Fruit fly (Drosophila melanogaster): ENCODE results near the gene Argk2.

Gene Argk2

DNA sequence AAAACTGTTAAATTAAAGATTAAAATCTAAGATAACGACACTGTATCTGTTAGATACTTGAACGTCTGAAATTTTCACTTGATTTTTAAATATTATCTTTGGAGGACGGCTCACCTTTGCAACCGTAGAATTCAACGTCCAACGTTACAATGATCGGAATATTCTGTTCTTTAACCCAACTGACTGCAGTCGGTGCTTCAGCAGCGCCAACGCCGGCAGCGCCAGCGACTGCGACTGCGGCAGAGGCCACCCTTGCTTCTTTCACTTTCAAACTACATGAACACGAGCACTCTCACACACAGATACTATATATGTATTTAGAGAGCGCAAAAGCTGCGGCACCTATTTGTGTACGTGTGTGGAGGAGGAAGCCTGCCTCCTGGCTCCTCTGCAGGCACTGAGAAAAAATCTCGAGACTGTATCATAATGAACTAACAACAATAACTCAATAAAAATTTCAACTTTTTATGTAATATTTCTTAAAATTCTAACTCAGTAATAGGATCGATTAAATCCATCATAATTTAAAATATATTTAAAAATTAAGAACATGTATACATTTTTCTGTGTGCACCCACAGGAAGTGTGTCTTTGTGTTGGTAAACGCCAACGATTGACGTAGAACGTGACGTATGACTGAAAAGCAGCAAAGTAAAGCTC is 10.3 kb downstream of the Argk2 start (continued):
- peak; percentile 79 for TF ChIP-seq fd3F (GFP tag; optimal IDR thresholded peaks at IDR 0.05)
- peak; percentile 32 for TF ChIP-seq dm (GFP tag; optimal IDR thresholded peaks at IDR 0.05)
- TF ChIP-seq CG11398 (GFP tag; optimal IDR thresholded peaks at IDR 0.05) = peak; percentile 6
- TF ChIP-seq pum (GFP tag; optimal IDR thresholded peaks at IDR 0.05) = peak; percentile 38
- no peak for TF ChIP-seq h (optimal IDR thresholded peaks at IDR 0.05)
- TF ChIP-seq Hr51 (GFP tag; optimal IDR thresholded peaks at IDR 0.05) = peak; percentile 57 to 91
- peak; percentile 93 for TF ChIP-seq CG3281 (GFP tag; optimal IDR thresholded peaks at IDR 0.05)
- TF ChIP-seq btn (GFP tag; optimal IDR thresholded peaks at IDR 0.05) = no peak
- peak; percentile 51 for TF ChIP-seq CG8944 (GFP tag; optimal IDR thresholded peaks at IDR 0.05)
- peak; percentile 54; the same call in 1 of the 2 replicates for TF ChIP-seq ro (GFP tag; IDR thresholded peaks at IDR 0.05)
- TF ChIP-seq en (GFP tag; optimal IDR thresholded peaks at IDR 0.05) = no peak
- no peak for TF ChIP-seq CkIIα-i1 (GFP tag; IDR thresholded peaks at IDR 0.05)
- 0 out of 2 replicates have a peak, but pooled peaks have one; percentile 66 for TF ChIP-seq CG16779 (GFP tag; IDR thresholded peaks at IDR 0.05)
- TF ChIP-seq lola (GFP tag; optimal IDR thresholded peaks at IDR 0.05) = peak in 1 of 3 experiments; percentile 90
- TF ChIP-seq gcm2 (GFP tag; optimal IDR thresholded peaks at IDR 0.05) = peak; percentile 63
- peak; percentile 90 for TF ChIP-seq tgo (GFP tag; IDR thresholded peaks at IDR 0.05)
- peak; percentile 86 for TF ChIP-seq croc (GFP tag; conservative IDR thresholded peaks at IDR 0.05)
- peak; percentile 54 to 83 for TF ChIP-seq dpn (GFP tag; optimal IDR thresholded peaks at IDR 0.05)
- TF ChIP-seq CG2199 (GFP tag; IDR thresholded peaks at IDR 0.05) = no peak
- peak; percentile 69 for TF ChIP-seq chn (GFP tag; optimal IDR thresholded peaks at IDR 0.05)
- TF ChIP-seq E2f2 (GFP tag; IDR thresholded peaks at IDR 0.05) = peak; percentile 70
- peak; percentile 95 for TF ChIP-seq CG17361 (GFP tag; IDR thresholded peaks at IDR 0.05)
- peak; percentile 17 for TF ChIP-seq emc (GFP tag; optimal IDR thresholded peaks at IDR 0.05)
- peak; percentile 43 for TF ChIP-seq zfh2 (GFP tag; optimal IDR thresholded peaks at IDR 0.05)
- peak; percentile 39 for TF ChIP-seq CG15073 (GFP tag; optimal IDR thresholded peaks at IDR 0.05)
- TF ChIP-seq CG13123 (GFP tag; optimal IDR thresholded peaks at IDR 0.05) = peak; percentile 76
- peak; percentile 57; the same call in 1 of the 2 replicates for TF ChIP-seq gsb (GFP tag; IDR thresholded peaks at IDR 0.05)
- TF ChIP-seq CG8924 (tag; optimal IDR thresholded peaks at IDR 0.05) = peak; percentile 96
- no peak for TF ChIP-seq hkb (optimal IDR thresholded peaks at IDR 0.05)
- TF ChIP-seq hkb (GFP tag; IDR thresholded peaks at IDR 0.05) = peak; percentile 88
- peak; percentile 76 for TF ChIP-seq CG2202 (tag; optimal IDR thresholded peaks at IDR 0.05)
- TF ChIP-seq cg (GFP tag; optimal IDR thresholded peaks at IDR 0.05) = peak; percentile 80
- TF ChIP-seq Med (GFP tag) = peak; percentile 90
- peak; percentile 62 for TF ChIP-seq CG18011 (GFP tag; optimal IDR thresholded peaks at IDR 0.05)
- no peak for TF ChIP-seq sna (GFP tag; IDR thresholded peaks at IDR 0.05; ENCODE audit: partially characterized antibody)
- peak; percentile 96 for TF ChIP-seq CG31441 (GFP tag; IDR thresholded peaks at IDR 0.05)
- peak; percentile 11 for TF ChIP-seq her (GFP tag; optimal IDR thresholded peaks at IDR 0.05)
- TF ChIP-seq CG17385 (GFP tag; optimal IDR thresholded peaks at IDR 0.05) = peak; percentile 89
- TF ChIP-seq CG14667 (GFP tag; IDR thresholded peaks at IDR 0.05) = peak; percentile 87
- TF ChIP-seq Myb (GFP tag; optimal IDR thresholded peaks at IDR 0.05) = peak; percentile 24
- peak; percentile 94 to 95 for TF ChIP-seq bsh (GFP tag; optimal IDR thresholded peaks at IDR 0.05)
- TF ChIP-seq gro (GFP tag; optimal IDR thresholded peaks at IDR 0.05) = peak; percentile 59
- peak; percentile 84 for TF ChIP-seq stc (GFP tag; IDR thresholded peaks at IDR 0.05)
- TF ChIP-seq pho (GFP tag; optimal IDR thresholded peaks at IDR 0.05) = peak; percentile 67
- TF ChIP-seq Pdp1 (GFP tag; optimal IDR thresholded peaks at IDR 0.05) = peak; percentile 53 to 72
- peak; percentile 67 for TF ChIP-seq CG13624 (GFP tag; optimal IDR thresholded peaks at IDR 0.05)
- peak; percentile 85 for TF ChIP-seq tin (GFP tag; optimal IDR thresholded peaks at IDR 0.05)
- TF ChIP-seq dati (GFP tag; IDR thresholded peaks at IDR 0.05) = peak; percentile 54
- TF ChIP-seq TFAM (GFP tag; optimal IDR thresholded peaks at IDR 0.05) = peak; percentile 16
- no peak for TF ChIP-seq bbx (GFP tag; IDR thresholded peaks at IDR 0.05; ENCODE audit: partially characterized antibody)
- TF ChIP-seq NFAT (GFP tag; IDR thresholded peaks at IDR 0.05) = peak; percentile 77; the same call in 1 of the 2 replicates
